Worm (Caenorhabditis elegans) whole organism, midembryonic: ENCODE measurements around the gene K10C2.7.

Source experiments
- cog-1 ChIP-seq: sonication (generic microtip); optimal IDR thresholded peaks from 2 replicates; lab custom pipeline; 2016; ENCODE audit warnings: missing genetic modification characterization, missing compliant biosample characterization
- flt-1 ChIP-seq: fragments of 200-800 bp; sonication (Bioruptor generic); IDR thresholded peaks from 2 replicates; pipeline ENCODE4 v1.3.6; 2022; ENCODE audit warnings: missing genetic modification characterization, missing compliant biosample characterization
- med-1 ChIP-seq: sonication (generic microtip); optimal IDR thresholded peaks from 2 replicates; lab custom pipeline; 2017; ENCODE audit warnings: missing genetic modification characterization, mild to moderate bottlenecking, missing compliant biosample characterization, antibody characterized with exemption, missing genetic modification reagents; ENCODE audit not compliant: insufficient read depth
- ref-1 ChIP-seq: fragments of 200-800 bp; sonication (Bioruptor generic); conservative IDR thresholded peaks from 2 replicates; pipeline ENCODE4 v1.3.6; 2022; ENCODE audit warnings: missing genetic modification reagents, missing genetic modification characterization, missing compliant biosample characterization
- ztf-23 ChIP-seq: fragments of 200-800 bp; sonication (Bioruptor generic); IDR thresholded peaks from 2 replicates; pipeline ENCODE4 v1.3.6; 2022; ENCODE audit warnings: missing genetic modification reagents, missing genetic modification characterization, missing compliant biosample characterization
- ztf-29 ChIP-seq: fragments of 200-800 bp; sonication (Bioruptor generic); IDR thresholded peaks from 2 replicates; pipeline ENCODE4 v1.3.6; 2022; ENCODE audit warnings: missing genetic modification reagents, missing genetic modification characterization, missing compliant biosample characterization

K10C2.7 gene

DNA sequence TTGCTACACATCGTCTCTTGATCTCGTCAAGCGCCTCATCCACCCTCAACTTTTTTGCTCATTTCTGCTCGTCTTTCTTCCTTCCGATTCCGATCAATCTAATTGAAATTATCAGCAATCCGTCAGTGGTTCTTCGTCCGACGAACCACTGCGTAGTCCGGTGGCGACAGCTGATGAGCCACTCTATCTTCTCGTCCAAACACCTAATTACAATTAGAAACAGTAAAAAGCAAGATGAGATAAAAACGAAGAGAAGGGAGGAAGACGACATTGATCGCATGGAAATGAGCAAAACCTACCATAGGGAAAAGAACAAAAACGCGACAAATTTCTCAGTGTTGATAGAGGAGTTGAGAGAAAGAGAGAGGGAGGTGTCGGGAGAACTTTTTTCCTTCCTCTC lies 43.8 kb downstream of the K10C2.7 start:
- TF ChIP-seq med-1 (GFP tag; lab: Kevin White, UChicago): no peak
- TF ChIP-seq ref-1 (GFP tag; lab: Robert Waterston, UW): no peak
- no peak for TF ChIP-seq ztf-23
- no peak for TF ChIP-seq ztf-29
- TF ChIP-seq cog-1 (tag; lab: Kevin White, UChicago): no peak
- no peak for TF ChIP-seq flt-1 (GFP tag; lab: Robert Waterston, UW)
